Worm (Caenorhabditis elegans) whole organism, young adult: ENCODE measurements around the gene C36E6.8.

Source experiments
- B0261.1 ChIP-seq: sonication (generic microtip); optimal IDR thresholded peaks from 2 replicates; lab custom pipeline; 2016; ENCODE audit warnings: mild to moderate bottlenecking, missing genetic modification characterization, moderate library complexity, missing compliant biosample characterization
- D2030.7 ChIP-seq: fragments of 200-800 bp; sonication (Bioruptor generic); IDR thresholded peaks from 2 replicates; pipeline ENCODE4 v1.3.6; 2022; ENCODE audit warnings: missing genetic modification reagents, missing genetic modification characterization, missing compliant biosample characterization
- F39B2.1 ChIP-seq: fragments of 200-800 bp; sonication (Bioruptor generic); IDR thresholded peaks from 2 replicates; pipeline ENCODE4 v1.3.6; 2022; ENCODE audit warnings: missing genetic modification reagents, missing genetic modification characterization, missing compliant biosample characterization
- F55B11.4 ChIP-seq: sonication (generic microtip); optimal IDR thresholded peaks from 2 replicates; lab custom pipeline; 2016; ENCODE audit warnings: missing compliant biosample characterization, missing genetic modification characterization, borderline replicate concordance; ENCODE audit not compliant: insufficient read depth
- K12H6.12 ChIP-seq: fragments of 200-800 bp; sonication (Bioruptor generic); optimal IDR thresholded peaks from 2 replicates; lab custom pipeline; 2018; ENCODE audit warnings: mild to moderate bottlenecking, missing genetic modification characterization, missing compliant biosample characterization
- T07F8.4 ChIP-seq: sonication (generic microtip); optimal IDR thresholded peaks from 2 replicates; lab custom pipeline; 2016; ENCODE audit warnings: mild to moderate bottlenecking, missing genetic modification characterization, moderate library complexity, missing compliant biosample characterization
- Y67H2A.10 ChIP-seq: fragments of 200-800 bp; sonication (Bioruptor generic); conservative IDR thresholded peaks from 2 replicates; pipeline ENCODE4 v1.3.6; 2022; ENCODE audit warnings: missing genetic modification reagents, missing genetic modification characterization, missing compliant biosample characterization
- ZK185.1 ChIP-seq: sonication (generic microtip); optimal IDR thresholded peaks from 2 replicates; lab custom pipeline; 2016; ENCODE audit warnings: mild to moderate bottlenecking, missing genetic modification characterization, missing compliant biosample characterization; ENCODE audit not compliant: poor library complexity, severe bottlenecking
- akir-1 ChIP-seq: fragments of 200-800 bp; sonication (Bioruptor generic); optimal IDR thresholded peaks from 2 replicates; lab custom pipeline; 2018; ENCODE audit warnings: mild to moderate bottlenecking, missing genetic modification characterization, moderate library complexity, missing compliant biosample characterization
- ama-1 ChIP-seq, 3 experiments: fragments of 150-350 bp in 1 of 3; sonication (generic microtip) in 2 of 3; optimal IDR thresholded peaks; 2 replicates each; lab custom pipeline; 2014 to 2018; ENCODE audit warnings: missing biosample characterization in 2 of 3, missing genetic modification characterization in 2 of 3, missing genetic modification reagents in 2 of 3
- atf-7 ChIP-seq: sonication (generic microtip); optimal IDR thresholded peaks from 2 replicates; lab custom pipeline; 2017; ENCODE audit warnings: mild to moderate bottlenecking, missing genetic modification characterization, missing compliant biosample characterization
- athp-1 ChIP-seq: sonication (generic microtip); optimal IDR thresholded peaks from 2 replicates; lab custom pipeline; 2017; ENCODE audit warnings: mild to moderate bottlenecking, missing genetic modification characterization, missing compliant biosample characterization
- attf-5 ChIP-seq: fragments of 200-800 bp; sonication (Bioruptor generic); optimal IDR thresholded peaks from 2 replicates; lab custom pipeline; 2018; ENCODE audit warnings: mild to moderate bottlenecking, missing genetic modification characterization, missing compliant biosample characterization
- attf-6 ChIP-seq: fragments of 200-800 bp; sonication (Bioruptor generic); IDR thresholded peaks from 2 replicates; pipeline ENCODE4 v1.3.6; 2022; ENCODE audit warnings: missing genetic modification reagents, missing genetic modification characterization, missing compliant biosample characterization
- cebp-2 ChIP-seq: fragments of 200-800 bp; sonication (Bioruptor generic); IDR thresholded peaks from 2 replicates; pipeline ENCODE4 v1.3.6; 2022; ENCODE audit warnings: missing genetic modification characterization, missing compliant biosample characterization
- ceh-100 ChIP-seq: fragments of 200-800 bp; sonication (Bioruptor generic); IDR thresholded peaks from 2 replicates; pipeline ENCODE4 v1.3.6; 2022; ENCODE audit warnings: missing genetic modification reagents, missing genetic modification characterization, missing compliant biosample characterization
- dox-1 ChIP-seq: fragments of 200-800 bp; sonication (Bioruptor generic); IDR thresholded peaks from 2 replicates; pipeline ENCODE4 v1.3.6; 2022; ENCODE audit warnings: missing genetic modification reagents, missing genetic modification characterization, missing compliant biosample characterization
- dpff-1 ChIP-seq: sonication (generic microtip); optimal IDR thresholded peaks from 2 replicates; lab custom pipeline; 2017; ENCODE audit warnings: mild to moderate bottlenecking, missing genetic modification characterization, missing compliant biosample characterization
- egl-18 ChIP-seq: fragments of 200-800 bp; sonication (Bioruptor generic); IDR thresholded peaks from 2 replicates; pipeline ENCODE4 v1.3.6; 2022; ENCODE audit warnings: missing genetic modification reagents, missing genetic modification characterization, missing compliant biosample characterization
- egl-44 ChIP-seq: fragments of 200-800 bp; sonication (Bioruptor generic); IDR thresholded peaks from 2 replicates; pipeline ENCODE4 v1.3.6; 2022; ENCODE audit warnings: missing genetic modification reagents, missing genetic modification characterization, missing compliant biosample characterization
- fkh-3 ChIP-seq: sonication (generic microtip); optimal IDR thresholded peaks from 2 replicates; lab custom pipeline; 2016; ENCODE audit warnings: mild to moderate bottlenecking, missing genetic modification characterization, missing compliant biosample characterization
- hlh-26 ChIP-seq: fragments of 200-800 bp; sonication (Bioruptor generic); conservative IDR thresholded peaks from 2 replicates; pipeline ENCODE4 v1.3.6; 2022; ENCODE audit warnings: missing genetic modification reagents, missing genetic modification characterization, missing compliant biosample characterization
- let-607 ChIP-seq, 2 experiments: fragments of 200-800 bp in 1 of 2; sonication (Bioruptor generic) in 1 of 2; sonication (generic microtip) in 1 of 2; optimal IDR thresholded peaks; 2 replicates each; lab custom pipeline; 2016 to 2018; ENCODE audit warnings: mild to moderate bottlenecking in 2 of 2, missing compliant biosample characterization in 2 of 2, missing genetic modification characterization in 2 of 2, moderate library complexity in 2 of 2, missing genotype in 1 of 2
- lin-26 ChIP-seq: fragments of 200-800 bp; sonication (Bioruptor generic); IDR thresholded peaks from 2 replicates; pipeline ENCODE4 v1.3.6; 2022; ENCODE audit warnings: missing genetic modification reagents, missing genetic modification characterization, missing compliant biosample characterization
- lin-40 ChIP-seq: sonication (generic microtip); optimal IDR thresholded peaks from 2 replicates; lab custom pipeline; 2016; ENCODE audit warnings: missing genetic modification characterization, mild to moderate bottlenecking, missing compliant biosample characterization, missing genotype, missing genetic modification reagents
- lsl-1 ChIP-seq: fragments of 200-800 bp; sonication (Bioruptor generic); optimal IDR thresholded peaks from 2 replicates; lab custom pipeline; 2018; ENCODE audit warnings: mild to moderate bottlenecking, missing genetic modification characterization, moderate library complexity, missing compliant biosample characterization
- mxl-1 ChIP-seq: sonication (generic microtip); optimal IDR thresholded peaks from 2 replicates; lab custom pipeline; 2016; ENCODE audit warnings: missing genetic modification characterization, missing compliant biosample characterization
- nfya-1 ChIP-seq: sonication (generic microtip); optimal IDR thresholded peaks from 2 replicates; lab custom pipeline; 2017; ENCODE audit warnings: antibody characterized with exemption, missing compliant biosample characterization, missing genetic modification characterization, borderline replicate concordance; ENCODE audit not compliant: insufficient read depth
- nfya-2 ChIP-seq: fragments of 200-800 bp; sonication (Bioruptor generic); IDR thresholded peaks from 2 replicates; pipeline ENCODE4 v1.3.6; 2022; ENCODE audit warnings: missing genetic modification reagents, missing genetic modification characterization, missing compliant biosample characterization
- nhr-120 ChIP-seq: fragments of 200-800 bp; sonication (Bioruptor generic); IDR thresholded peaks from 2 replicates; pipeline ENCODE4 v1.3.6; 2022; ENCODE audit warnings: missing genetic modification characterization, missing compliant biosample characterization
- nhr-80 ChIP-seq: sonication (generic microtip); optimal IDR thresholded peaks from 2 replicates; lab custom pipeline; 2016; ENCODE audit warnings: missing genetic modification characterization, missing compliant biosample characterization
- pha-4 ChIP-seq: fragments of 150-350 bp; sonication (generic microtip); optimal IDR thresholded peaks from 2 replicates; lab custom pipeline; 2014; ENCODE audit warnings: missing biosample characterization, missing genetic modification reagents, missing genetic modification characterization
- rpc-1 ChIP-seq, 2 experiments: fragments of 150-350 bp in 1 of 2; sonication (generic microtip) in 1 of 2; optimal IDR thresholded peaks; 2 replicates each; lab custom pipeline; 2014 to 2018; ENCODE audit warnings: missing biosample characterization in 1 of 2, missing genetic modification characterization in 1 of 2, missing genetic modification reagents in 1 of 2, missing genotype in 1 of 2
- sea-2 ChIP-seq: fragments of 200-800 bp; sonication (Bioruptor generic); IDR thresholded peaks from 2 replicates; pipeline ENCODE4 v1.3.6; 2022; ENCODE audit warnings: missing genetic modification characterization, missing compliant biosample characterization
- snpc-3.4 ChIP-seq: sonication (generic microtip); optimal IDR thresholded peaks from 2 replicates; lab custom pipeline; 2017; ENCODE audit warnings: missing genetic modification characterization, mild to moderate bottlenecking, missing compliant biosample characterization, antibody characterized with exemption, moderate library complexity, missing genotype, missing genetic modification reagents
- tbp1 ChIP-seq: fragments of 200-800 bp; sonication (Bioruptor generic); optimal IDR thresholded peaks from 2 replicates; lab custom pipeline; 2018; ENCODE audit warnings: mild to moderate bottlenecking, missing genetic modification characterization, missing compliant biosample characterization
- unc-130 ChIP-seq: sonication (generic microtip); optimal IDR thresholded peaks from 2 replicates; lab custom pipeline; 2016; ENCODE audit warnings: missing genetic modification reagents, missing genetic modification characterization, missing compliant biosample characterization
- xnd-1 ChIP-seq: sonication (generic microtip); optimal IDR thresholded peaks from 2 replicates; lab custom pipeline; 2016; ENCODE audit warnings: missing genotype, missing genetic modification reagents, missing genetic modification characterization, missing compliant biosample characterization
- zim-3 ChIP-seq: sonication (generic microtip); optimal IDR thresholded peaks from 2 replicates; lab custom pipeline; 2017; ENCODE audit warnings: mild to moderate bottlenecking, missing genetic modification characterization, moderate library complexity, missing compliant biosample characterization
- ztf-22 ChIP-seq: fragments of 200-800 bp; sonication (Bioruptor generic); optimal IDR thresholded peaks from 2 replicates; lab custom pipeline; 2018; ENCODE audit warnings: mild to moderate bottlenecking, missing genetic modification characterization, moderate library complexity, missing compliant biosample characterization
- ztf-6 ChIP-seq: fragments of 200-800 bp; sonication (Bioruptor generic); IDR thresholded peaks from 2 replicates; pipeline ENCODE4 v1.3.6; 2022; ENCODE audit warnings: missing genetic modification reagents, missing genetic modification characterization, missing compliant biosample characterization

Gene C36E6.8

DNA sequence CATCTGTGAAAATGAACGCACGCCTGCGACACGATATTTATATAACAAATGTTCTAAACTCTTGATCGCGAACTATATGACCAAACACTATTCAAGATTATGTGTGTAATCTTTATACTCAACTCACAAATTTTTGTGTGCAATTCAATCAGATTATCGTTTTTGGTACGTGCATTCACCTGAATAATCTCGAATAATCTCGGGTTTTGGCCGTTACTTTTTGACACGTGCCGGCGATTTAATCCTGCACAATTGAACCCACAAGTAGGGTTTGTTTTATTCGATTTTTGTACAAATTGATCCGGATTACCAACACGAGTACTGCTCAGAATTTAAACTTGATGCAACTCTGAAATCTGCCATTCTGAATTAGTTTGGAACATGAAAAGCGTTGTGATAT is 42.0 kb upstream of the C36E6.8 start, which contains the start of the genes vap-1 and F11C7.2:
vap-1 (minus strand) TSS at position 101 of the 400 bp plus-strand sequence.
F11C7.2 (plus strand) TSS at position 359 of the 400 bp plus-strand sequence.
- no peak for TF ChIP-seq dox-1 (GFP tag; lab: Robert Waterston, UW)
- TF ChIP-seq athp-1 (tag; lab: Kevin White, UChicago), result no peak
- TF ChIP-seq ztf-6 (GFP tag; lab: Robert Waterston, UW), result no peak

DNA sequence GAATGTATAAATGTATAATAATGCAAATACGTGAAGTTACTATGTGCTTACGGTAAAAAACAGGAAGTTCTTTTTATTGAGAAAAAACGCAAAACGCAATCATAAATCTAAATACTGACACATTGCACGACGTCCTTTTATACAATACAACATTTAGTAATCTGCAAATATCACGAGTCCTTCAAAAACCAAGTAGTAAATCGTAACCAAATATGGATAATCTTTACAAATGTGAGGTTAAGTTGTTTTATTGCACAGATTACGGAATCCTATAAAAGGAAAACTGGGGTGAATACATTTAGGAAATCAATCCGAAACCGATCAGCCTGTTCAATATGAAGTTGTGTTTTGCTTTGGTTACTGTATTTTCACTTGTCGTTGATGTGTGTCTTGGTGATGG is 40.2 kb upstream of the C36E6.8 start, which contains the start of gene F11C7.7:
F11C7.7 (plus strand) TSS at position 301 of the 400 bp plus-strand sequence.
- no peak for TF ChIP-seq ama-1 (optimal IDR thresholded peaks at IDR 0.05; lab: Kevin White, UChicago)
- TF ChIP-seq ama-1 (GFP tag; optimal IDR thresholded peaks at IDR 0.05; lab: Kevin White, UChicago), result no peak
- no peak for TF ChIP-seq ztf-22 (GFP tag; lab: Kevin White, UChicago)
- TF ChIP-seq F39B2.1 (GFP tag; lab: Robert Waterston, UW), result no peak
- no peak for TF ChIP-seq egl-44 (GFP tag; lab: Robert Waterston, UW)
- no peak for TF ChIP-seq ZK185.1 (tag; lab: Kevin White, UChicago)
- no peak for TF ChIP-seq pha-4
- no peak for TF ChIP-seq akir-1
- TF ChIP-seq nfya-2 (GFP tag; lab: Robert Waterston, UW), result no peak
- no peak for TF ChIP-seq attf-6 (GFP tag; lab: Robert Waterston, UW)
- TF ChIP-seq mxl-1, result no peak
- no peak for TF ChIP-seq zim-3 (tag; lab: Kevin White, UChicago)
- TF ChIP-seq attf-5 (GFP tag; lab: Kevin White, UChicago), result no peak
- TF ChIP-seq K12H6.12, result no peak
- TF ChIP-seq nfya-1, result no peak
- TF ChIP-seq dox-1 (GFP tag; lab: Robert Waterston, UW), result no peak
- TF ChIP-seq ceh-100 (GFP tag; lab: Robert Waterston, UW), result no peak
- TF ChIP-seq D2030.7 (GFP tag; lab: Robert Waterston, UW), result no peak

- TF ChIP-seq attf-6 (GFP tag; lab: Robert Waterston, UW) (no peak), hlh-26 (GFP tag; lab: Robert Waterston, UW) (no peak), sea-2 (GFP tag; lab: Robert Waterston, UW) (no peak), unc-130 (no peak), lin-26 (GFP tag; lab: Robert Waterston, UW) (peak; percentile 56), let-607 (tag; optimal IDR thresholded peaks at IDR 0.05; lab: Kevin White, UChicago) (no peak), ztf-22 (GFP tag; lab: Kevin White, UChicago) (no peak), egl-18 (GFP tag; lab: Robert Waterston, UW) (no peak), Y67H2A.10 (GFP tag; lab: Robert Waterston, UW) (no peak), rpc-1 (optimal IDR thresholded peaks at IDR 0.05; lab: Kevin White, UChicago) (peak; percentile 42), rpc-1 (tag; optimal IDR thresholded peaks at IDR 0.05; lab: Kevin White, UChicago) (peak; percentile 65), snpc-3.4 (tag; lab: Kevin White, UChicago) (no peak), B0261.1 (peak; percentile 54), atf-7 (no peak), pha-4 (no peak), nhr-80 (tag; lab: Kevin White, UChicago) (no peak), F55B11.4 (tag; lab: Kevin White, UChicago) (no peak), fkh-3 (no peak), zim-3 (tag; lab: Kevin White, UChicago) (no peak), dpff-1 (tag; lab: Kevin White, UChicago) (no peak), xnd-1 (tag; lab: Kevin White, UChicago) (no peak), lsl-1 (GFP tag; lab: Kevin White, UChicago) (no peak), tbp1 (GFP tag; lab: Kevin White, UChicago) (peak; percentile 82), cebp-2 (GFP tag; lab: Robert Waterston, UW) (no peak), mxl-1 (no peak), lin-40 (tag; lab: Kevin White, UChicago) (no peak), nhr-120 (GFP tag; lab: Robert Waterston, UW) (no peak), T07F8.4 (no peak), nfya-1 (no peak), dox-1 (GFP tag; lab: Robert Waterston, UW) (peak; percentile 43; the same call in 1 of the 2 replicates)
These were observed 38.1 kb upstream of the C36E6.8 start for ce11 chrX:17400425-17400824.
